Fruit fly (Drosophila melanogaster): ENCODE measurements around the gene CG32204.
A peak's percentile ranks its signal among the peaks of the same experiment; 100 is the strongest.

- no peak for TF ChIP-seq ssp (GFP tag; IDR thresholded peaks at IDR 0.05)
- TF ChIP-seq CG31388 (GFP tag; optimal IDR thresholded peaks at IDR 0.05), result no peak
- TF ChIP-seq CG9797 (GFP tag; optimal IDR thresholded peaks at IDR 0.05), result no peak
- TF ChIP-seq Abd-B (GFP tag; optimal IDR thresholded peaks at IDR 0.05), result no peak
- no peak for TF ChIP-seq CG30431 (GFP tag; optimal IDR thresholded peaks at IDR 0.05)
- no peak for TF ChIP-seq Ets65A (GFP tag)
- no peak for TF ChIP-seq cad (GFP tag; optimal IDR thresholded peaks at IDR 0.05)
- no peak for TF ChIP-seq CG10462 (GFP tag; optimal IDR thresholded peaks at IDR 0.05)
- no peak for TF ChIP-seq ci (GFP tag; IDR thresholded peaks at IDR 0.05)
- TF ChIP-seq exex (tag; optimal IDR thresholded peaks at IDR 0.05), result no peak
- peak; percentile 94 for TF ChIP-seq unc-4 (GFP tag; IDR thresholded peaks at IDR 0.05; ENCODE audit: partially characterized antibody)
Measured at dm6 chr3L:18901411-18901810, 44.4 kb downstream of the CG32204 start, which contains the start of the genes arx and CG6843.

Data from whole organism, embryonic.